Fruit fly (Drosophila melanogaster) whole organism: ENCODE results near the gene GAA1.

Experiments used
- EcR ChIP-seq, 2 experiments: fragments of >200 bp; optimal IDR thresholded peaks; 2 replicates each; lab custom pipeline; 2017; ENCODE audit warnings: missing biosample characterization in 2 of 2, missing genetic modification characterization in 2 of 2, missing genetic modification reagents in 2 of 2
- psq ChIP-seq: fragments of >200 bp; optimal IDR thresholded peaks from 2 replicates; lab custom pipeline; 2017
- usp ChIP-seq: fragments of >200 bp; optimal IDR thresholded peaks from 2 replicates; lab custom pipeline; 2017; ENCODE audit warnings: missing biosample characterization, missing genetic modification characterization, mixed read lengths

DNA sequence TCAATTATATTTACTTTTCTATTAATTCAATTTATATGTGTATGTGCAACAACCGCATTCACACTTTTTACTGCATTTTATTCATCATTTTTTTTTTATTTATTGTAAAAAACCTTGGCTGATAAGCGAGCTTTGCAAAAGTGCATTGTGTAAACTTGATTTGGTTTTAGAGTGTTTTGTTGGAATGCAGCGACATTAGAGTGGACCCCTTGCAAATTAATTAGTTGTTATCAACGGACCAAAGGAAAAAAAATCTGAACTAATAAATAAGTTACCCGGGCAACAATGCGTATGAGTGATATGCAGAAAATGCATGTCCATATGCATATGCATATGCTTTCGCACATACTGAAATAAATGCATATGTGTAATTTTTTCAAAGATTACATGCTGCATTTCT is 47.8 kb upstream of the GAA1 start:
- TF ChIP-seq usp (GFP tag; lab: Kevin White, UChicago) (no peak), EcR (GFP tag; optimal IDR thresholded peaks at IDR 0.05; lab: Kevin White, UChicago) (no peak), psq (lab: Kevin White, UChicago) (no peak)
